Worm (Caenorhabditis elegans) whole organism, mixed stage, embryonic: ENCODE measurements around the gene C16D9.6.

Experiments used
- elt-1 ChIP-seq: sonication (generic microtip); optimal IDR thresholded peaks from 2 replicates; lab custom pipeline; 2017; ENCODE audit warnings: missing genetic modification characterization, mild to moderate bottlenecking, missing compliant biosample characterization, antibody characterized with exemption, moderate library complexity, borderline replicate concordance; ENCODE audit not compliant: insufficient read depth
- elt-3 ChIP-seq: fragments of 150-350 bp; optimal IDR thresholded peaks from 2 replicates; lab custom pipeline; 2014; ENCODE audit warnings: missing biosample characterization, missing genetic modification characterization
- lin-13 ChIP-seq: fragments of 150-350 bp; optimal IDR thresholded peaks from 2 replicates; lab custom pipeline; 2014; ENCODE audit warnings: missing biosample characterization, missing genetic modification characterization
- lsy-2 ChIP-seq: fragments of 150-350 bp; optimal IDR thresholded peaks from 2 replicates; lab custom pipeline; 2014; ENCODE audit warnings: missing biosample characterization, missing genetic modification characterization
- nhr-237 ChIP-seq: fragments of 150-350 bp; optimal IDR thresholded peaks from 2 replicates; lab custom pipeline; 2014; ENCODE audit warnings: missing biosample characterization, missing genetic modification characterization
- snpc-4 ChIP-seq: fragments of 150-350 bp; optimal IDR thresholded peaks from 2 replicates; lab custom pipeline; 2014; ENCODE audit warnings: missing biosample characterization, missing genetic modification characterization
- unc-39 ChIP-seq: fragments of 150-350 bp; optimal IDR thresholded peaks from 2 replicates; lab custom pipeline; 2014; ENCODE audit warnings: missing biosample characterization, missing genetic modification characterization
- unc-62 ChIP-seq: fragments of 150-350 bp; optimal IDR thresholded peaks from 2 replicates; lab custom pipeline; 2014; ENCODE audit warnings: missing biosample characterization, missing genetic modification reagents, missing genetic modification characterization
- zip-8 ChIP-seq: fragments of 150-350 bp; optimal IDR thresholded peaks from 2 replicates; lab custom pipeline; 2014; ENCODE audit warnings: missing biosample characterization, missing genetic modification characterization

ce11 chrV:8217118-8217517, 33.0 kb downstream of the C16D9.6 start:
- TF ChIP-seq nhr-237: no peak
- TF ChIP-seq unc-39 (tag; lab: Kevin White, UChicago): no peak
- TF ChIP-seq lsy-2 (tag; lab: Kevin White, UChicago): no peak
- TF ChIP-seq lin-13: no peak
- no peak for TF ChIP-seq elt-3
- no peak for TF ChIP-seq snpc-4 (tag; lab: Kevin White, UChicago)
- no peak for TF ChIP-seq elt-1 (tag; lab: Kevin White, UChicago)
- no peak for TF ChIP-seq unc-62 (GFP tag; lab: Kevin White, UChicago)
- TF ChIP-seq zip-8 (tag; lab: Kevin White, UChicago): no peak
